Worm (Caenorhabditis elegans) whole organism, midembryonic: ENCODE data around the gene ZK546.4.
A peak's percentile ranks its signal among the peaks of the same experiment; 100 is the strongest.

Experiments
- T22C8.4 ChIP-seq: fragments of 200-800 bp; sonication (Bioruptor generic); IDR thresholded peaks from 2 replicates; pipeline ENCODE4 v1.3.6; 2022; ENCODE audit warnings: missing genetic modification characterization, missing compliant biosample characterization
- cog-1 ChIP-seq: sonication (generic microtip); optimal IDR thresholded peaks from 2 replicates; lab custom pipeline; 2016; ENCODE audit warnings: missing genetic modification characterization, missing compliant biosample characterization
- klf-2 ChIP-seq: fragments of 200-800 bp; sonication (Bioruptor generic); conservative IDR thresholded peaks from 2 replicates; pipeline ENCODE4 v1.3.6; 2022; ENCODE audit warnings: missing genetic modification reagents, missing genetic modification characterization, missing compliant biosample characterization
- med-1 ChIP-seq: sonication (generic microtip); optimal IDR thresholded peaks from 2 replicates; lab custom pipeline; 2017; ENCODE audit warnings: missing genetic modification characterization, mild to moderate bottlenecking, missing compliant biosample characterization, antibody characterized with exemption, missing genetic modification reagents; ENCODE audit not compliant: insufficient read depth
- ref-1 ChIP-seq: fragments of 200-800 bp; sonication (Bioruptor generic); conservative IDR thresholded peaks from 2 replicates; pipeline ENCODE4 v1.3.6; 2022; ENCODE audit warnings: missing genetic modification reagents, missing genetic modification characterization, missing compliant biosample characterization
- ztf-29 ChIP-seq: fragments of 200-800 bp; sonication (Bioruptor generic); IDR thresholded peaks from 2 replicates; pipeline ENCODE4 v1.3.6; 2022; ENCODE audit warnings: missing genetic modification reagents, missing genetic modification characterization, missing compliant biosample characterization

- TF ChIP-seq cog-1 (tag; lab: Kevin White, UChicago) (peak; percentile 12), ref-1 (GFP tag; lab: Robert Waterston, UW) (no peak), ztf-29 (GFP tag; lab: Robert Waterston, UW) (no peak), med-1 (GFP tag; lab: Kevin White, UChicago) (no peak), klf-2 (no peak), T22C8.4 (no peak)
Measured at ce11 chrII:4955353-4955752, 17.5 kb downstream of the ZK546.4 start, which contains the start of gene pbs-3.
